Worm (Caenorhabditis elegans) whole organism, L3 larva: ENCODE measurements around the gene pqn-87.

ENCODE experiments used
- egl-27 ChIP-seq: sonication (generic microtip); optimal IDR thresholded peaks from 4 replicates; lab custom pipeline; 2017; ENCODE audit warnings: missing biosample characterization, missing genetic modification reagents, missing genetic modification characterization
- jun-1 ChIP-seq: fragments of 150-350 bp; optimal IDR thresholded peaks from 2 replicates; lab custom pipeline; 2014; ENCODE audit warnings: missing biosample characterization, missing genetic modification reagents, missing genetic modification characterization
- lin-39 ChIP-seq: fragments of 150-350 bp; optimal IDR thresholded peaks from 2 replicates; lab custom pipeline; 2018; ENCODE audit warnings: missing biosample characterization, missing genetic modification reagents, missing genetic modification characterization
- unc-62 ChIP-seq: fragments of 150-350 bp; sonication (generic microtip); optimal IDR thresholded peaks from 4 replicates; lab custom pipeline; 2014; ENCODE audit warnings: missing biosample characterization, missing genetic modification reagents, missing genetic modification characterization

- TF ChIP-seq lin-39 (tag; lab: Kevin White, UChicago) (no peak), jun-1 (tag; lab: Kevin White, UChicago) (no peak), unc-62 (GFP tag; lab: Kevin White, UChicago) (no peak), egl-27 (tag; lab: Kevin White, UChicago) (no peak)
These were observed 12.7 kb upstream of the pqn-87 start for ce11 chrII:12237555-12237954.
